Worm (Caenorhabditis elegans) whole organism, early embryonic: ENCODE results near the gene ace-4.

Experiments used
- B0310.2 ChIP-seq: sonication (generic microtip); optimal IDR thresholded peaks from 2 replicates; lab custom pipeline; 2016; ENCODE audit warnings: mild to moderate bottlenecking, missing genetic modification characterization, missing compliant biosample characterization
- F13C5.2 ChIP-seq: sonication (generic microtip); optimal IDR thresholded peaks from 2 replicates; lab custom pipeline; 2017; ENCODE audit warnings: mild to moderate bottlenecking, missing genetic modification characterization, inconsistent platforms, missing compliant biosample characterization
- aly-1 ChIP-seq: sonication (generic microtip); optimal IDR thresholded peaks from 2 replicates; lab custom pipeline; 2016; ENCODE audit warnings: missing genetic modification characterization, missing compliant biosample characterization
- ama-1 ChIP-seq: fragments of 150-350 bp; optimal IDR thresholded peaks from 2 replicates; lab custom pipeline; 2014
- ceh-13 ChIP-seq: fragments of 200-800 bp; sonication (Bioruptor generic); optimal IDR thresholded peaks from 2 replicates; lab custom pipeline; 2018; ENCODE audit warnings: mild to moderate bottlenecking, missing genetic modification characterization, missing compliant biosample characterization
- ceh-36 ChIP-seq: sonication (generic microtip); optimal IDR thresholded peaks from 2 replicates; lab custom pipeline; 2016; ENCODE audit warnings: missing genetic modification characterization, inconsistent platforms, missing compliant biosample characterization
- ets-7 ChIP-seq: sonication (generic microtip); optimal IDR thresholded peaks from 2 replicates; lab custom pipeline; 2016; ENCODE audit warnings: missing genotype, missing genetic modification characterization, missing compliant biosample characterization
- flt-1 ChIP-seq: fragments of 200-800 bp; sonication (Bioruptor generic); IDR thresholded peaks from 2 replicates; pipeline ENCODE4 v1.3.6; 2022; ENCODE audit warnings: missing genetic modification characterization, missing compliant biosample characterization
- hmbx-1 ChIP-seq: sonication (generic microtip); optimal IDR thresholded peaks from 2 replicates; lab custom pipeline; 2016; ENCODE audit warnings: mild to moderate bottlenecking, missing genetic modification characterization, missing compliant biosample characterization
- hmg-4 ChIP-seq: fragments of 200-800 bp; sonication (Bioruptor generic); optimal IDR thresholded peaks from 2 replicates; lab custom pipeline; 2018; ENCODE audit warnings: mild to moderate bottlenecking, missing genetic modification characterization, missing compliant biosample characterization
- hnd-1 ChIP-seq: sonication (generic microtip); optimal IDR thresholded peaks from 2 replicates; lab custom pipeline; 2016; ENCODE audit warnings: missing genetic modification characterization, missing compliant biosample characterization
- pes-1 ChIP-seq: fragments of 200-800 bp; sonication (Bioruptor generic); IDR thresholded peaks from 2 replicates; pipeline ENCODE4 v1.3.6; 2022; ENCODE audit warnings: missing genetic modification reagents, missing genetic modification characterization, missing compliant biosample characterization
- scrt-1 ChIP-seq: fragments of 200-800 bp; sonication (Bioruptor generic); IDR thresholded peaks from 2 replicates; pipeline ENCODE4 v1.3.6; 2022; ENCODE audit warnings: missing genetic modification characterization, missing compliant biosample characterization
- sea-1 ChIP-seq: fragments of 200-800 bp; sonication (Bioruptor generic); conservative IDR thresholded peaks from 2 replicates; pipeline ENCODE4 v1.3.6; 2022; ENCODE audit warnings: missing genetic modification characterization, missing compliant biosample characterization
- tbx-11 ChIP-seq: fragments of 200-800 bp; sonication (Bioruptor generic); IDR thresholded peaks from 2 replicates; pipeline ENCODE4 v1.3.6; 2022; ENCODE audit warnings: missing genetic modification characterization, missing compliant biosample characterization
- tbx-37 ChIP-seq: fragments of 200-800 bp; sonication (Bioruptor generic); conservative IDR thresholded peaks from 2 replicates; pipeline ENCODE4 v1.3.6; 2022; ENCODE audit warnings: missing genetic modification reagents, missing genetic modification characterization, missing compliant biosample characterization
- tra-4 ChIP-seq: sonication (generic microtip); optimal IDR thresholded peaks from 2 replicates; lab custom pipeline; 2017; ENCODE audit warnings: missing genetic modification characterization, missing compliant biosample characterization

Gene ace-4

ce11 chrII:14233879-14234278 lies 36.0 kb downstream of the ace-4 start, which contains the start of gene men-1:
Gene men-1 (minus strand): TSS chrII:14234120.
- TF ChIP-seq ets-7 (tag; lab: Kevin White, UChicago), result no peak
- TF ChIP-seq hmbx-1 (tag; lab: Kevin White, UChicago), result no peak
- TF ChIP-seq flt-1, result no peak
- no peak for TF ChIP-seq hmg-4 (GFP tag; lab: Kevin White, UChicago)

- TF ChIP-seq ceh-36 (tag; lab: Kevin White, UChicago) (no peak), tbx-11 (GFP tag; lab: Robert Waterston, UW) (no peak), tra-4 (tag; lab: Kevin White, UChicago) (no peak), sea-1 (GFP tag; lab: Robert Waterston, UW) (no peak), hnd-1 (no peak), ceh-13 (GFP tag; lab: Kevin White, UChicago) (no peak), aly-1 (tag; lab: Kevin White, UChicago) (no peak), scrt-1 (GFP tag; lab: Robert Waterston, UW) (no peak)
Observed at ce11 chrII:14234375-14235102, 36.7 kb downstream of the ace-4 start.

- TF ChIP-seq aly-1 (tag; lab: Kevin White, UChicago), result no peak
- TF ChIP-seq tra-4 (tag; lab: Kevin White, UChicago), result no peak
- no peak for TF ChIP-seq B0310.2 (tag; lab: Kevin White, UChicago)
- no peak for TF ChIP-seq F13C5.2 (tag; lab: Kevin White, UChicago)
- no peak for TF ChIP-seq ama-1 (lab: Kevin White, UChicago)
- no peak for TF ChIP-seq hnd-1
- TF ChIP-seq ceh-36 (tag; lab: Kevin White, UChicago), result no peak
- TF ChIP-seq hmg-4 (GFP tag; lab: Kevin White, UChicago), result no peak
- TF ChIP-seq sea-1 (GFP tag; lab: Robert Waterston, UW), result no peak
- no peak for TF ChIP-seq ets-7 (tag; lab: Kevin White, UChicago)
- TF ChIP-seq tbx-11 (GFP tag; lab: Robert Waterston, UW), result no peak
- no peak for TF ChIP-seq flt-1
- TF ChIP-seq tbx-37, result no peak
- no peak for TF ChIP-seq pes-1 (GFP tag; lab: Robert Waterston, UW)
Observed at ce11 chrII:14236569-14236968, 38.7 kb downstream of the ace-4 start.

- TF ChIP-seq B0310.2 (tag; lab: Kevin White, UChicago) (no peak), hmg-4 (GFP tag; lab: Kevin White, UChicago) (no peak), tra-4 (tag; lab: Kevin White, UChicago) (no peak), scrt-1 (GFP tag; lab: Robert Waterston, UW) (no peak), sea-1 (GFP tag; lab: Robert Waterston, UW) (no peak), ceh-13 (GFP tag; lab: Kevin White, UChicago) (no peak), flt-1 (no peak), tbx-37 (no peak), tbx-11 (GFP tag; lab: Robert Waterston, UW) (no peak), F13C5.2 (tag; lab: Kevin White, UChicago) (no peak), pes-1 (GFP tag; lab: Robert Waterston, UW) (no peak), hmbx-1 (tag; lab: Kevin White, UChicago) (no peak), ceh-36 (tag; lab: Kevin White, UChicago) (no peak), aly-1 (tag; lab: Kevin White, UChicago) (no peak), ets-7 (tag; lab: Kevin White, UChicago) (no peak), ama-1 (lab: Kevin White, UChicago) (no peak), hnd-1 (no peak)
Observed at ce11 chrII:14237245-14237806, 39.5 kb downstream of the ace-4 start.

ce11 chrII:14239924-14240323 lies 42.1 kb downstream of the ace-4 start:
- TF ChIP-seq ceh-13 (GFP tag; lab: Kevin White, UChicago) (no peak), ets-7 (tag; lab: Kevin White, UChicago) (no peak), tra-4 (tag; lab: Kevin White, UChicago) (no peak)

- TF ChIP-seq ets-7 (tag; lab: Kevin White, UChicago), result no peak
- no peak for TF ChIP-seq tbx-37
- TF ChIP-seq tra-4 (tag; lab: Kevin White, UChicago), result no peak
- TF ChIP-seq aly-1 (tag; lab: Kevin White, UChicago), result no peak
- no peak for TF ChIP-seq pes-1 (GFP tag; lab: Robert Waterston, UW)
- no peak for TF ChIP-seq ama-1 (lab: Kevin White, UChicago)
- no peak for TF ChIP-seq hmg-4 (GFP tag; lab: Kevin White, UChicago)
- TF ChIP-seq tbx-11 (GFP tag; lab: Robert Waterston, UW), result no peak
- no peak for TF ChIP-seq F13C5.2 (tag; lab: Kevin White, UChicago)
- no peak for TF ChIP-seq ceh-36 (tag; lab: Kevin White, UChicago)
Observed at ce11 chrII:14242259-14242658, 44.4 kb downstream of the ace-4 start.

- TF ChIP-seq sea-1 (GFP tag; lab: Robert Waterston, UW), result no peak
- TF ChIP-seq hmbx-1 (tag; lab: Kevin White, UChicago), result no peak
- no peak for TF ChIP-seq flt-1
- no peak for TF ChIP-seq tbx-11 (GFP tag; lab: Robert Waterston, UW)
- TF ChIP-seq tbx-37, result no peak
- TF ChIP-seq hnd-1, result no peak
- no peak for TF ChIP-seq hmg-4 (GFP tag; lab: Kevin White, UChicago)
- no peak for TF ChIP-seq pes-1 (GFP tag; lab: Robert Waterston, UW)
- TF ChIP-seq scrt-1 (GFP tag; lab: Robert Waterston, UW), result no peak
- TF ChIP-seq tra-4 (tag; lab: Kevin White, UChicago), result no peak
- TF ChIP-seq B0310.2 (tag; lab: Kevin White, UChicago), result no peak
- no peak for TF ChIP-seq ceh-13 (GFP tag; lab: Kevin White, UChicago)
- no peak for TF ChIP-seq ets-7 (tag; lab: Kevin White, UChicago)
- TF ChIP-seq F13C5.2 (tag; lab: Kevin White, UChicago), result no peak
- no peak for TF ChIP-seq ceh-36 (tag; lab: Kevin White, UChicago)
- no peak for TF ChIP-seq ama-1 (lab: Kevin White, UChicago)
- no peak for TF ChIP-seq aly-1 (tag; lab: Kevin White, UChicago)
Observed at ce11 chrII:14243503-14243902, 45.7 kb downstream of the ace-4 start, which contains the start of gene jmjd-2. Gene jmjd-2 (minus strand): TSS chrII:14243603.
